Worm (Caenorhabditis elegans) whole organism, midembryonic: Measurements from ENCODE around the gene srh-88.
"Not testable (repeated sequence)": the region's sequence is repeated elsewhere in the genome, so short reads cannot be mapped to it uniquely, and the experiment has no call there.

ENCODE experiments used
- T22C8.4 ChIP-seq: fragments of 200-800 bp; sonication (Bioruptor generic); IDR thresholded peaks from 2 replicates; pipeline ENCODE4 v1.3.6; 2022; ENCODE audit warnings: missing genetic modification characterization, missing compliant biosample characterization
- cog-1 ChIP-seq: sonication (generic microtip); optimal IDR thresholded peaks from 2 replicates; lab custom pipeline; 2016; ENCODE audit warnings: missing genetic modification characterization, missing compliant biosample characterization
- flt-1 ChIP-seq: fragments of 200-800 bp; sonication (Bioruptor generic); IDR thresholded peaks from 2 replicates; pipeline ENCODE4 v1.3.6; 2022; ENCODE audit warnings: missing genetic modification characterization, missing compliant biosample characterization
- klf-2 ChIP-seq: fragments of 200-800 bp; sonication (Bioruptor generic); conservative IDR thresholded peaks from 2 replicates; pipeline ENCODE4 v1.3.6; 2022; ENCODE audit warnings: missing genetic modification reagents, missing genetic modification characterization, missing compliant biosample characterization
- med-1 ChIP-seq: sonication (generic microtip); optimal IDR thresholded peaks from 2 replicates; lab custom pipeline; 2017; ENCODE audit warnings: missing genetic modification characterization, mild to moderate bottlenecking, missing compliant biosample characterization, antibody characterized with exemption, missing genetic modification reagents; ENCODE audit not compliant: insufficient read depth
- ref-1 ChIP-seq: fragments of 200-800 bp; sonication (Bioruptor generic); conservative IDR thresholded peaks from 2 replicates; pipeline ENCODE4 v1.3.6; 2022; ENCODE audit warnings: missing genetic modification reagents, missing genetic modification characterization, missing compliant biosample characterization
- tab-1 ChIP-seq: fragments of 200-800 bp; sonication (Bioruptor generic); IDR thresholded peaks from 2 replicates; pipeline ENCODE4 v1.3.6; 2022; ENCODE audit warnings: missing genetic modification characterization, missing compliant biosample characterization
- ztf-23 ChIP-seq: fragments of 200-800 bp; sonication (Bioruptor generic); IDR thresholded peaks from 2 replicates; pipeline ENCODE4 v1.3.6; 2022; ENCODE audit warnings: missing genetic modification reagents, missing genetic modification characterization, missing compliant biosample characterization
- ztf-29 ChIP-seq: fragments of 200-800 bp; sonication (Bioruptor generic); IDR thresholded peaks from 2 replicates; pipeline ENCODE4 v1.3.6; 2022; ENCODE audit warnings: missing genetic modification reagents, missing genetic modification characterization, missing compliant biosample characterization

srh-88 gene

DNA sequence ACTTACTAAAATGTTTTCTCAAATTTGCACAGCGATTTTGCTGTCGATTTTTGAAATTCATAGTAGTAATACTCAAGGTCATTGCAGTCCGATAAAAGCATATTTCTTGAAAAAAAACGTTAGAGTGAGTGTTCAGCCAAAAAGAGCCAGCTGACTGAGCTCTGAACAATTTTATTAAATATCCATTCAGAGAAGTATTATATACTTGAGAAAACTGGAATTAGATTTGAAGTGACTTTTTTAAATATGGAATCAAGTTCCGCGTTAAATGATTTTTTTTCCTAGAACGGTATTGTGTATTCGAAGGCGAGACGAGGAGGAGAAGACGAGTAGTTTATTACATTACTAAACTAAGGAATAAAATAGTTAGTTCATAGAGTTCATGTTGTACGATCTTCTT is 26.8 kb upstream of the srh-88 start, which contains the start of gene srw-121:
TSS of gene srw-121 (minus strand) at position 101 of the 400 bp plus-strand sequence.
- TF ChIP-seq ztf-29 (GFP tag; lab: Robert Waterston, UW) (no peak), klf-2 (GFP tag; lab: Robert Waterston, UW) (no peak), flt-1 (GFP tag; lab: Robert Waterston, UW) (no peak), ztf-23 (no peak), med-1 (GFP tag; lab: Kevin White, UChicago) (no peak), tab-1 (GFP tag; lab: Robert Waterston, UW) (no peak)

DNA sequence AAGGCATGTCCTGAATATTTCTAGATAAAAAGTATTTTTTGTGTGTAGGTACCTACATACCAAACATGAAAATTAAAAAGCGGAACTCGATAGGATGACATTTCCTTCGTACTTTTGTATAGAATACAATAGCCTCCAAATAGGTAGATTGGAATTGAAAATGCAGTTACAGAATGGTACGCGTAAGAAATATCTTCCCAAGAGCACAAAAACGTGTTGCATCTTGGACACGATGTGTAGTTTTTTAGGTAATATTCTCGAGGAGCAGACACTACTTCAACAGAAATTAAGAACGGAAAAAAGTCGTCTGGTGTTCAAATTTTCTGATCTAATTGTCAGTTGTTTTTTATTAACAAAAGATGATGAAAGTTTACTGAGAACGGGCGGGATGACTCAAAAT is 22.7 kb upstream of the srh-88 start, which contains the start of gene srh-85:
TSS of gene srh-85 (minus strand) at position 101 of the 400 bp plus-strand sequence.
- TF ChIP-seq ztf-23: no peak
- no peak for TF ChIP-seq klf-2 (GFP tag; lab: Robert Waterston, UW)
- no peak for TF ChIP-seq ref-1 (GFP tag; lab: Robert Waterston, UW)
- no peak for TF ChIP-seq cog-1 (tag; lab: Kevin White, UChicago)
- TF ChIP-seq flt-1 (GFP tag; lab: Robert Waterston, UW): no peak
- no peak for TF ChIP-seq tab-1 (GFP tag; lab: Robert Waterston, UW)
- no peak for TF ChIP-seq med-1 (GFP tag; lab: Kevin White, UChicago)
- TF ChIP-seq T22C8.4: no peak
- no peak for TF ChIP-seq ztf-29 (GFP tag; lab: Robert Waterston, UW)

DNA sequence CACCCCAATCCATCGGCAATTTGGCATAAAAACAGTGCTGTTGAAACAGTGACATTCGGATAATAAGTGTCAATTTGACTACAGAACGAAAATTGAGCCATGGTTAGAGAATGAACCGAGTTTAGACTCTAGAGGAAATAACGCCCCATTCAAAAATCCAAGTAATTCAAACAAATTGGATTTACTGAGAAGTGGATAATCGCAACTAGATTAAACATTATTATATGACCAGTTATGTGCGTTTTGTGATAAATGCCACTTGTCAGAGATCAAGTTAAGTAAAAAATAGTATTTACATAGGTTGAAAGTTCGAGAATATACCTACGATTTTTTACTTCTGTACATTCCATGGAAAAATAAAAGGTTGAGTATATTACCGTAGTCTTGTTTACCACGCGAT is 20.6 kb upstream of the srh-88 start, which contains the start of gene srw-139:
TSS of gene srw-139 (minus strand) at position 101 of the 400 bp plus-strand sequence.
- TF ChIP-seq ref-1 (GFP tag; lab: Robert Waterston, UW): no peak
- no peak for TF ChIP-seq flt-1 (GFP tag; lab: Robert Waterston, UW)
- no peak for TF ChIP-seq klf-2 (GFP tag; lab: Robert Waterston, UW)
- TF ChIP-seq T22C8.4: no peak
- no peak for TF ChIP-seq tab-1 (GFP tag; lab: Robert Waterston, UW)
- TF ChIP-seq ztf-29 (GFP tag; lab: Robert Waterston, UW): no peak
- TF ChIP-seq cog-1 (tag; lab: Kevin White, UChicago): no peak
- no peak for TF ChIP-seq ztf-23
- no peak for TF ChIP-seq med-1 (GFP tag; lab: Kevin White, UChicago)

DNA sequence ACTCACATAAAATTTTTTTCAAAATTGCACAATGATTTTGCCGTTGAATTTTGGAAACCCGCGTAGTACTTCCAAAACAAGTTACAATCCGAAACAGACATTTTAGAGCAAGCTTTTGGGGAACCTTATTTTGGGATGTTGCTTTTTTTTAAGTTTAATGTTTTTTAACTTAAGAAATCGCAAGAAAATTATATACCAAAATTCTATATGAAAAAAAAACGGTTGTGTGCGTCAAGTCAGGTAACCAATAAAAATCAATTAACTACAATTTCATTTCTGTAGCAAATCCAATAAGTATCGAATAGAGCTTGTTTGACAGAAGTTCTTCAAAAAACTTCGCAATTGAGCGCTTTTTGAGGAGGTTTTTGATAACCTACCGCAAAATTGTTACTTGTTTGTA is 18.7 kb upstream of the srh-88 start, which contains the start of gene srw-117:
TSS of gene srw-117 (minus strand) at position 101 of the 400 bp plus-strand sequence.
- TF ChIP-seq T22C8.4 (no peak), ztf-29 (GFP tag; lab: Robert Waterston, UW) (no peak), ztf-23 (no peak), cog-1 (tag; lab: Kevin White, UChicago) (no peak), ref-1 (GFP tag; lab: Robert Waterston, UW) (no peak), med-1 (GFP tag; lab: Kevin White, UChicago) (no peak), klf-2 (GFP tag; lab: Robert Waterston, UW) (no peak), tab-1 (GFP tag; lab: Robert Waterston, UW) (no peak), flt-1 (GFP tag; lab: Robert Waterston, UW) (no peak)

DNA sequence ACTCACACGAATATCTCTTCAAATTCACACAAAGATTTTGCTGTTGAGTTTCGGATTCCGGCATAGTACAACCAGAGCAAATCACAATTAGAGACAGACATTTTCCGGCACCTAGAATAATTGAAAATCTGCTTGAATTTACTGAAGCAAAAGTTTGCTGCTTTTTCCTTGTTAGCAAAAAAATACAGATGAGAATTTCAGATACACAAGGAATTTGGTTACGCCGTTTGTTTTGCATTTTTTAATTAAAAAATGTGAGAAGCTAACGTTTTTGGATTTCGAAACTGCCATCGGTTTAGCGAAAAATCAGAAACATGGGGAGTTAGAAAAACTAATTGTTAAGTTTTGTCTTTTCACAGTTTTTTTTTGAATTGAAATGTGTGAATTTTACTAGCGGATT is 15.3 kb upstream of the srh-88 start, which contains the start of gene srw-118:
TSS of gene srw-118 (minus strand) at position 101 of the 400 bp plus-strand sequence.
- TF ChIP-seq ztf-23: no peak
- TF ChIP-seq T22C8.4: no peak

DNA sequence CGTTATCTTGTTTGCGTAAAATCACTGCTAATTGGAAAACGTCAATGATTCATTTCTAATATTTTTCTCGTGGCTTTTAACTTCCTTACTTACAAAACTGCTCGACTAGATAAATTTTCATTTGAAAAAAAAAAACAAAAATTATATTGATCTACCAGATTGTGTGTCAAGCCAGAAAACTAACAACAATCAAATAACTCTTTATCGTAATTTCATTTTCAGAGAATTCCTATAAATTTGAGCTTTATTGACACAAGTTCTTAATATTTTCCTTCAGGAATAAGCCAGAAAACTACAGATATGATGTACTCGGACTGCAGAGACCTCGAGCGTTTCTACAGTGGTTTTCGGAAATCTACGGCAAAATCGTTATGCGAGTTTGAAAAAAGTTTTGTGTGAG is 11.6 kb upstream of the srh-88 start, which contains the start of gene srw-124:
TSS of gene srw-124 (plus strand) at position 301 of the 400 bp plus-strand sequence.
- TF ChIP-seq tab-1 (GFP tag; lab: Robert Waterston, UW) (no peak), klf-2 (GFP tag; lab: Robert Waterston, UW) (no peak), ztf-23 (no peak), flt-1 (GFP tag; lab: Robert Waterston, UW) (no peak), ref-1 (GFP tag; lab: Robert Waterston, UW) (no peak), ztf-29 (GFP tag; lab: Robert Waterston, UW) (no peak), cog-1 (tag; lab: Kevin White, UChicago) (no peak), med-1 (GFP tag; lab: Kevin White, UChicago) (no peak), T22C8.4 (no peak)

DNA sequence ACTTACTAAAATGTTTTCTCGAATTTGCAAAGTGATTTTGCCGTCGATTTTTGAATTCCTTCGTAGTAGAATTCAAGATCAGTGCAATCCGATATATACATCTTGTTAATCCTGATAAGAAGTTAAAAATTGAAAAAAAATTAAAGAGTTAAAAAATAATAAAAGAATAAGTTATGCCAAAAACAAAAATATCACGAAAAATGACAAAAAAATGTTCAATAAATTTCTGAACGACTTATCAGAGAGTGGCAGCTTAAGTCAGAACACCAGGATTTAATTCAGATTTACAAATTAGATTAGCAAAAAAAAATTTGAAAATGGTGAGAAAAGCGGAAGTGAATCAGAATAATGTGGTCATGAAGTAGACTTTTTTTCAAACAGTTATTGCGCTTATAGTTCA is 10.6 kb upstream of the srh-88 start, which contains the start of gene srw-123:
TSS of gene srw-123 (minus strand) at position 101 of the 400 bp plus-strand sequence.
- TF ChIP-seq ztf-23; klf-2 (GFP tag; lab: Robert Waterston, UW); cog-1 (tag; lab: Kevin White, UChicago): not testable (repeated sequence)

DNA sequence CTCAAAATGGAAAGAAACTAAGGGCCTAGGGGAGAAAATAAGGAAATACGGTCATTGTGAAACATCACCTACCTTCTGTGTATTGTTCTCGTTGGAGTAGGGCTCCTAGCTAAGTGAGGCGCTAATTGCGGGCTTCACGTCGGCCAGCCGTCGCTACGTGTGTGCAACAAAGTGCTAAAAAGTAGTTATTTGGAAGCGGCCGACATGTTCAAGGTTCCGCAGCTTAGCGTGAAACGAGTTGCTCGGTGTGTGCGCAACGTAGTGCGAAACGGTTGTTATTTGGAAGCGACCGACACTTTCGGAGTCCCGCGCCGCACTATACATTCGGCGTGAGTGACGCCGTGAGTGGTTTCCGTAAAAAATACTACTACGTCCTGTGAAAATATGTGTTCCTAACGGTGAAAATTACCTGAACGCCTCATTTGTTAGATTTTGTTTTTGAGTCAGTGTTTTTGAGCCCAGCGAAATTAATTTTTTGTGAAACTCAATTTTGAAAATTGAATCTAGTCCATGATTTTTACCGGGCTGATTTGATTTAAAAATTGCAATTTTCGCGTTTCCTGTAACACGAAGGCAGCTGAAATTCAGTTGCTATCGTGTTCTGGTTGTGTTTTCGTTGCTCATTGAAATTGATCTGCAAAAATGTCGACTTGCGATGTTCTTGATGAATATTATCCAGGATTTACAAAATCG is 6.8 kb upstream of the srh-88 start, which contains the start of gene srw-129:
TSS of gene srw-129 (plus strand) at position 643 of the 693 bp plus-strand sequence.
- no peak for TF ChIP-seq klf-2 (GFP tag; lab: Robert Waterston, UW)
- TF ChIP-seq tab-1 (GFP tag; lab: Robert Waterston, UW): no peak
- TF ChIP-seq cog-1 (tag; lab: Kevin White, UChicago): no peak
- no peak for TF ChIP-seq med-1 (GFP tag; lab: Kevin White, UChicago)
- TF ChIP-seq T22C8.4: no peak

DNA sequence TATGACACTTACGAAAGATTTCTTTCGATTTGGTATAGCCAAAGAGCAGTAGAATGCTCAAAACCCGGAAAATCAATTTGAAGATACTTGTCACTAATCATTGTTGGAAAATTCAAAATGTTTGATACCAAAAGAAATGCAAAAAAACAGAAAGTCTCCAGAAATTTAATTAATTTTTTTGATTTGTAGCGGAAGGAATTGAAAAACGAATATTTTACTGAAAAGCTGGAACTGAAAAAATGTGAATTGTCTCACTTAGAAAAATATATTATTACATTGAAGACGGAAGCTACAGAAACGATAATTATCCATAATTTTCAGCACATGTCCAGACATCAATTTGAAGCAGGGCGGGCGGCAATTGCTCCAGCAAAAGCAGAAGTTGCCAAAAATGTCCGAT is 1.7 kb downstream of the srh-88 start, which contains the start of gene srw-138:
TSS of gene srw-138 (minus strand) at position 101 of the 400 bp plus-strand sequence.
- TF ChIP-seq med-1 (GFP tag; lab: Kevin White, UChicago): no peak
- no peak for TF ChIP-seq klf-2 (GFP tag; lab: Robert Waterston, UW)
- no peak for TF ChIP-seq flt-1 (GFP tag; lab: Robert Waterston, UW)
- TF ChIP-seq tab-1 (GFP tag; lab: Robert Waterston, UW): no peak
- TF ChIP-seq ztf-29 (GFP tag; lab: Robert Waterston, UW): no peak
- TF ChIP-seq cog-1 (tag; lab: Kevin White, UChicago): no peak
